Fruit fly (Drosophila melanogaster) whole organism, embryonic: ENCODE results near the gene I-2.

Source experiments
- Atf3 ChIP-seq: fragments of 200-800 bp; sonication (Bioruptor generic); optimal IDR thresholded peaks from 3 replicates; lab custom pipeline; 2016; ENCODE audit warnings: missing biosample characterization, missing genetic modification characterization
- B-H2 ChIP-seq: fragments of 200-800 bp; sonication (Bioruptor generic); optimal IDR thresholded peaks from 2 replicates; lab custom pipeline; 2018; ENCODE audit warnings: missing biosample characterization, mild to moderate bottlenecking, missing genetic modification characterization
- Bdp1 ChIP-seq: fragments of 200-800 bp; sonication (Bioruptor generic); optimal IDR thresholded peaks from 3 replicates; lab custom pipeline; 2016; ENCODE audit warnings: missing biosample characterization, missing genetic modification characterization
- CG11247 ChIP-seq: fragments of 200-800 bp; sonication (Bioruptor generic); IDR thresholded peaks from 2 replicates; pipeline ENCODE4 v1.3.6; 2022; ENCODE audit warnings: missing biosample characterization, missing genetic modification characterization
- CG15479 ChIP-seq: fragments of 200-800 bp; sonication (Bioruptor generic); optimal IDR thresholded peaks from 3 replicates; lab custom pipeline; 2019; ENCODE audit warnings: missing biosample characterization, mild to moderate bottlenecking, missing genetic modification characterization, moderate library complexity
- CG1603 ChIP-seq: fragments of 200-800 bp; sonication (Bioruptor generic); optimal IDR thresholded peaks from 2 replicates; lab custom pipeline; 2019; ENCODE audit warnings: missing biosample characterization, mild to moderate bottlenecking, missing genetic modification characterization, moderate library complexity
- CG17568 ChIP-seq: fragments of 200-800 bp; sonication (Bioruptor generic); optimal IDR thresholded peaks from 2 replicates; lab custom pipeline; 2018; ENCODE audit warnings: missing biosample characterization, mild to moderate bottlenecking, missing genetic modification characterization, moderate library complexity
- CG17912 ChIP-seq: fragments of 200-800 bp; sonication (Bioruptor generic); optimal IDR thresholded peaks from 2 replicates; lab custom pipeline; 2018; ENCODE audit warnings: missing biosample characterization, mild to moderate bottlenecking, missing genetic modification characterization
- CG18262 ChIP-seq: fragments of 200-800 bp; optimal IDR thresholded peaks from 3 replicates; lab custom pipeline; 2019; ENCODE audit warnings: missing biosample characterization, mild to moderate bottlenecking, missing genetic modification characterization, moderate library complexity
- CG30020 ChIP-seq: fragments of 200-800 bp; optimal IDR thresholded peaks from 2 replicates; lab custom pipeline; 2019; ENCODE audit warnings: missing biosample characterization, mild to moderate bottlenecking, missing genetic modification characterization, moderate library complexity
- CG31441 ChIP-seq: fragments of 200-800 bp; sonication (Bioruptor generic); IDR thresholded peaks from 2 replicates; pipeline ENCODE4 v1.3.6; 2022; ENCODE audit warnings: missing biosample characterization, missing genetic modification characterization
- CG32767 ChIP-seq: fragments of 200-800 bp; sonication (Bioruptor generic); IDR thresholded peaks from 2 replicates; pipeline ENCODE4 v1.3.6; 2022; ENCODE audit warnings: missing biosample characterization, missing genetic modification characterization
- CG33213 ChIP-seq: fragments of 200-800 bp; sonication (Bioruptor generic); optimal IDR thresholded peaks from 3 replicates; lab custom pipeline; 2016; ENCODE audit warnings: missing biosample characterization, missing genetic modification characterization
- CG4424 ChIP-seq: fragments of 200-800 bp; sonication (Bioruptor generic); optimal IDR thresholded peaks from 3 replicates; lab custom pipeline; 2016; ENCODE audit warnings: missing biosample characterization, missing genetic modification characterization
- CG4854 ChIP-seq: fragments of 200-800 bp; sonication (Bioruptor generic); optimal IDR thresholded peaks from 2 replicates; lab custom pipeline; 2016; ENCODE audit warnings: missing biosample characterization, missing genetic modification characterization, inconsistent platforms
- CG6254 ChIP-seq: fragments of 200-800 bp; sonication (Bioruptor generic); optimal IDR thresholded peaks from 3 replicates; lab custom pipeline; 2017; ENCODE audit warnings: mild to moderate bottlenecking, missing biosample characterization, missing genetic modification reagents, missing genetic modification characterization
- CG6272 ChIP-seq: fragments of 200-800 bp; sonication (Bioruptor generic); IDR thresholded peaks from 2 replicates; pipeline ENCODE4 v1.3.6; 2022; ENCODE audit warnings: missing biosample characterization, missing genetic modification characterization
- CG6654 ChIP-seq: fragments of 200-800 bp; sonication (Bioruptor generic); optimal IDR thresholded peaks from 2 replicates; lab custom pipeline; 2017; ENCODE audit warnings: missing biosample characterization, mild to moderate bottlenecking, missing genetic modification characterization
- CG6791 ChIP-seq: fragments of 200-800 bp; sonication (Bioruptor generic); IDR thresholded peaks from 3 replicates; pipeline ENCODE4 v1.3.6; 2022; ENCODE audit warnings: missing biosample characterization, missing genetic modification characterization; ENCODE audit not compliant: partially characterized antibody
- CG7556 ChIP-seq: fragments of 200-800 bp; sonication (Bioruptor generic); optimal IDR thresholded peaks from 2 replicates; lab custom pipeline; 2017; ENCODE audit warnings: missing biosample characterization, mild to moderate bottlenecking, missing genetic modification characterization
- D ChIP-seq, 2 experiments: fragments of 200-800 bp in 1 of 2; fragments of >200 bp in 1 of 2; sonication (Bioruptor generic) in 1 of 2; optimal IDR thresholded peaks; 2 replicates in 1 of 2; 3 replicates in 1 of 2; lab custom pipeline; 2017; ENCODE audit warnings: mild to moderate bottlenecking in 1 of 2, missing biosample characterization in 1 of 2, missing genetic modification characterization in 1 of 2, missing genetic modification reagents in 1 of 2
- Doc2 ChIP-seq: fragments of 200-800 bp; sonication (Bioruptor generic); IDR thresholded peaks from 2 replicates; pipeline ENCODE4 v1.3.6; 2022; ENCODE audit warnings: missing biosample characterization, missing genetic modification characterization
- Dref ChIP-seq: fragments of 200-800 bp; sonication (Bioruptor generic); IDR thresholded peaks from 2 replicates; pipeline ENCODE4 v1.3.6; 2022; ENCODE audit warnings: missing biosample characterization, missing genetic modification characterization
- ERR ChIP-seq: fragments of 200-800 bp; sonication (Bioruptor generic); optimal IDR thresholded peaks from 2 replicates; lab custom pipeline; 2016; ENCODE audit warnings: missing biosample characterization, missing genetic modification characterization
- Fer2 ChIP-seq: fragments of 200-800 bp; sonication (Bioruptor generic); optimal IDR thresholded peaks from 2 replicates; lab custom pipeline; 2018; ENCODE audit warnings: missing biosample characterization, mild to moderate bottlenecking, missing genetic modification characterization, moderate library complexity
- HLHmδ ChIP-seq: fragments of 200-800 bp; sonication (Bioruptor generic); optimal IDR thresholded peaks from 2 replicates; lab custom pipeline; 2018; ENCODE audit warnings: missing biosample characterization, mild to moderate bottlenecking, missing genetic modification characterization, moderate library complexity
- HmgD ChIP-seq: fragments of 200-800 bp; sonication (Bioruptor generic); optimal IDR thresholded peaks from 3 replicates; lab custom pipeline; 2016; ENCODE audit warnings: missing biosample characterization, missing genetic modification characterization
- Hr39 ChIP-seq: fragments of >200 bp; optimal IDR thresholded peaks from 2 replicates; lab custom pipeline; 2017
- MESR4 ChIP-seq: fragments of 200-800 bp; sonication (Bioruptor generic); optimal IDR thresholded peaks from 2 replicates; lab custom pipeline; 2018; ENCODE audit warnings: missing biosample characterization, mild to moderate bottlenecking, missing genetic modification characterization, moderate library complexity
- Meics ChIP-seq: fragments of 200-800 bp; sonication (Bioruptor generic); optimal IDR thresholded peaks from 2 replicates; lab custom pipeline; 2017; ENCODE audit warnings: missing biosample characterization, mild to moderate bottlenecking, missing genetic modification characterization
- Nf-YA ChIP-seq: fragments of 200-800 bp; sonication (Bioruptor generic); IDR thresholded peaks from 2 replicates; pipeline ENCODE4 v1.3.6; 2022; ENCODE audit warnings: missing biosample characterization, missing genetic modification characterization
- Oaz ChIP-seq: fragments of 200-800 bp; sonication (Bioruptor generic); IDR thresholded peaks from 2 replicates; pipeline ENCODE4 v1.3.6; 2022; ENCODE audit warnings: missing biosample characterization, missing genetic modification characterization
- PHDP ChIP-seq: fragments of 200-800 bp; sonication (Bioruptor generic); optimal IDR thresholded peaks from 3 replicates; lab custom pipeline; 2018; ENCODE audit warnings: missing biosample characterization, mild to moderate bottlenecking, missing genetic modification characterization, moderate library complexity
- Ptx1 ChIP-seq: fragments of 200-800 bp; sonication (Bioruptor generic); IDR thresholded peaks from 2 replicates; pipeline ENCODE4 v1.3.6; 2022; ENCODE audit warnings: missing biosample characterization, missing genetic modification characterization
- Sox102F ChIP-seq: fragments of 200-800 bp; sonication (Bioruptor generic); optimal IDR thresholded peaks from 2 replicates; lab custom pipeline; 2018; ENCODE audit warnings: missing biosample characterization, mild to moderate bottlenecking, missing genetic modification characterization, moderate library complexity
- Spps ChIP-seq: fragments of 200-800 bp; sonication (Bioruptor generic); optimal IDR thresholded peaks from 2 replicates; lab custom pipeline; 2018; ENCODE audit warnings: missing biosample characterization, mild to moderate bottlenecking, missing genetic modification characterization
- ab ChIP-seq: fragments of 200-800 bp; sonication (Bioruptor generic); optimal IDR thresholded peaks from 2 replicates; lab custom pipeline; 2016; ENCODE audit warnings: missing biosample characterization, missing genetic modification characterization
- dysf ChIP-seq: fragments of 200-800 bp; sonication (Bioruptor generic); IDR thresholded peaks from 3 replicates; pipeline ENCODE4 v1.3.6; 2022; ENCODE audit warnings: missing biosample characterization, missing genetic modification characterization
- gcm ChIP-seq: fragments of 200-800 bp; sonication (Bioruptor generic); optimal IDR thresholded peaks from 2 replicates; lab custom pipeline; 2019; ENCODE audit warnings: missing biosample characterization, mild to moderate bottlenecking, missing genetic modification characterization, moderate library complexity
- hbn ChIP-seq: fragments of 200-800 bp; sonication (Bioruptor generic); IDR thresholded peaks from 2 replicates; pipeline ENCODE4 v1.3.6; 2022; ENCODE audit warnings: missing biosample characterization, missing genetic modification characterization; ENCODE audit not compliant: partially characterized antibody
- kah ChIP-seq: fragments of 200-800 bp; sonication (Bioruptor generic); optimal IDR thresholded peaks from 2 replicates; lab custom pipeline; 2018; ENCODE audit warnings: missing biosample characterization, mild to moderate bottlenecking, missing genetic modification characterization
- lbe ChIP-seq: fragments of 200-800 bp; sonication (Bioruptor generic); optimal IDR thresholded peaks from 2 replicates; lab custom pipeline; 2016; ENCODE audit warnings: missing biosample characterization, mild to moderate bottlenecking, missing genetic modification characterization
- lov ChIP-seq, 2 experiments: fragments of 200-800 bp in 1 of 2; fragments of >200 bp in 1 of 2; sonication (Bioruptor generic) in 1 of 2; IDR thresholded peaks in 1 of 2; optimal IDR thresholded peaks in 1 of 2; 2 replicates in 1 of 2; 3 replicates in 1 of 2; pipeline versions ENCODE4 v1.3.6 to Lab custom; 2017 to 2022; ENCODE audit warnings: missing biosample characterization in 1 of 2, missing genetic modification characterization in 1 of 2
- maf-S ChIP-seq: fragments of 200-800 bp; sonication (Bioruptor generic); optimal IDR thresholded peaks from 2 replicates; lab custom pipeline; 2016; ENCODE audit warnings: missing biosample characterization, missing genetic modification characterization
- row ChIP-seq: fragments of 200-800 bp; sonication (Bioruptor generic); IDR thresholded peaks from 3 replicates; pipeline ENCODE4 v1.3.6; 2022; ENCODE audit warnings: missing biosample characterization, missing genetic modification characterization
- schlank ChIP-seq: fragments of 200-800 bp; sonication (Bioruptor generic); optimal IDR thresholded peaks from 2 replicates; lab custom pipeline; 2018; ENCODE audit warnings: missing biosample characterization, mild to moderate bottlenecking, missing genetic modification characterization
- sd ChIP-seq: fragments of 200-800 bp; sonication (Bioruptor generic); optimal IDR thresholded peaks from 3 replicates; lab custom pipeline; 2018; ENCODE audit warnings: missing biosample characterization, mild to moderate bottlenecking, missing genetic modification characterization, moderate library complexity
- so ChIP-seq: fragments of 200-800 bp; sonication (Bioruptor generic); IDR thresholded peaks from 3 replicates; pipeline ENCODE4 v1.3.6; 2022; ENCODE audit warnings: missing biosample characterization, missing genetic modification characterization
- unpg ChIP-seq: fragments of 200-800 bp; sonication (Bioruptor generic); optimal IDR thresholded peaks from 3 replicates; lab custom pipeline; 2018; ENCODE audit warnings: missing biosample characterization, mild to moderate bottlenecking, missing genetic modification characterization, moderate library complexity
- zen ChIP-seq: fragments of 200-800 bp; sonication (Bioruptor generic); optimal IDR thresholded peaks from 3 replicates; lab custom pipeline; 2018; ENCODE audit warnings: missing biosample characterization, mild to moderate bottlenecking, missing genetic modification characterization, moderate library complexity

Gene I-2

DNA sequence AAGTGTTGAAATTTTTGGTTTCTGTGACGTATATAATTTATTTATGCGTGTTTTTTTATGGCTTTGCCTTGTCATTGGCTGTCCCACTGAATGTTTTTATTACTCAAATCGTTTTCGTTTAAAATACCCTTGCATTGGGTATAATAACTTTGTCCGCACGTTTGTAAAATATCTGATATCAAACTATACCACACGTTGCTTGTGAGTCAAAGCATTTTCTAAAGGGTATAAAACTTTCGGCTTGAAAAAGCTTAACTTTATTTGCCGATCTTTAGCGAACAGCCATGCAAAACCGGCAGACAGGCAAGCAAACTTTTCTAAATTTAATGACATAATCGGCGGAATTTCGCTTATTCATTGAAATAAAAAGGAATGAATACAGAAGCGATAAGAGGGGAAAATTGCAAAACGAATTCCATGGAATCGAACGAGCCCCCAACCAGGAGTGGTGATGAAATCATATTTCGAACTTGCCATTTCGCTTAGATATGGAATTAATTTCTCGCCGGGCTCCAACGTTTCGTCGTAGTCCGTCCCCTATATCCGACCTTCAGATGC, 10.9 kb upstream of the I-2 start (continued):
- peak; percentile 46 for TF ChIP-seq schlank (tag; lab: Kevin White, UChicago)
- no peak for TF ChIP-seq Spps (tag; lab: Kevin White, UChicago)
- TF ChIP-seq dysf (GFP tag; lab: Robert Waterston, UW), result peak; percentile 57; the same call in 2 of the 3 replicates
- TF ChIP-seq CG1603 (tag; lab: Kevin White, UChicago), result no peak
- TF ChIP-seq maf-S (GFP tag; lab: Kevin White, UChicago), result no peak
- no peak for TF ChIP-seq zen (tag; lab: Kevin White, UChicago)
- peak; percentile 2 for TF ChIP-seq CG18262 (tag; lab: Kevin White, UChicago)
- no peak for TF ChIP-seq CG15479 (GFP tag; lab: Kevin White, UChicago)
- no peak for TF ChIP-seq ab
- no peak for TF ChIP-seq Fer2
- peak; percentile 30 for TF ChIP-seq CG4424
- TF ChIP-seq Bdp1 (GFP tag; lab: Kevin White, UChicago), result no peak
- no peak for TF ChIP-seq CG6254 (GFP tag; lab: Kevin White, UChicago)
- no peak for TF ChIP-seq Hr39 (lab: Kevin White, UChicago)
- TF ChIP-seq unpg (GFP tag; lab: Kevin White, UChicago), result peak; percentile 44
- peak; percentile 45 for TF ChIP-seq Sox102F (GFP tag; lab: Kevin White, UChicago)
- TF ChIP-seq Ptx1 (GFP tag; lab: Robert Waterston, UW), result peak; percentile 38
- TF ChIP-seq Nf-YA (GFP tag; lab: Robert Waterston, UW), result no peak
- TF ChIP-seq CG32767 (GFP tag; lab: Robert Waterston, UW), result no peak
- TF ChIP-seq MESR4 (GFP tag; lab: Kevin White, UChicago), result no peak
- TF ChIP-seq PHDP (tag; lab: Kevin White, UChicago), result peak; percentile 60
- TF ChIP-seq CG6791, result no peak
- TF ChIP-seq CG11247 (GFP tag; lab: Robert Waterston, UW), result peak; percentile 58
- TF ChIP-seq CG33213 (GFP tag; lab: Kevin White, UChicago), result no peak
- TF ChIP-seq HLHmδ (GFP tag; lab: Kevin White, UChicago), result no peak
- peak; percentile 75 for TF ChIP-seq sd
- TF ChIP-seq Dref (GFP tag; lab: Robert Waterston, UW), result no peak
- TF ChIP-seq so, result no peak
- peak; percentile 69 for TF ChIP-seq Meics (GFP tag; lab: Kevin White, UChicago)
- no peak for TF ChIP-seq D (optimal IDR thresholded peaks at IDR 0.05; lab: Kevin White, UChicago)
- TF ChIP-seq D (GFP tag; optimal IDR thresholded peaks at IDR 0.05; lab: Kevin White, UChicago), result no peak
- TF ChIP-seq CG7556 (GFP tag; lab: Kevin White, UChicago), result no peak
- TF ChIP-seq Oaz (GFP tag; lab: Robert Waterston, UW), result no peak
- TF ChIP-seq CG4854, result peak; percentile 0
- TF ChIP-seq ERR (GFP tag; lab: Kevin White, UChicago), result peak; percentile 33
- no peak for TF ChIP-seq CG31441 (GFP tag; lab: Robert Waterston, UW)
- no peak for TF ChIP-seq CG17568 (GFP tag; lab: Kevin White, UChicago)
- TF ChIP-seq CG6654 (GFP tag; lab: Kevin White, UChicago), result no peak
- TF ChIP-seq Doc2, result no peak
- TF ChIP-seq B-H2 (GFP tag; lab: Kevin White, UChicago), result peak; percentile 21
- no peak for TF ChIP-seq CG30020 (tag; lab: Kevin White, UChicago)
- TF ChIP-seq lbe (GFP tag; lab: Kevin White, UChicago), result no peak
- TF ChIP-seq CG17912 (GFP tag; lab: Kevin White, UChicago), result no peak
- TF ChIP-seq gcm, result no peak
- no peak for TF ChIP-seq CG6272 (GFP tag; lab: Robert Waterston, UW)
- no peak for TF ChIP-seq lov (optimal IDR thresholded peaks at IDR 0.05; lab: Kevin White, UChicago)
- TF ChIP-seq lov (GFP tag; IDR thresholded peaks at IDR 0.05; lab: Robert Waterston, UW), result no peak
- no peak for TF ChIP-seq hbn (GFP tag; lab: Robert Waterston, UW)
- peak; percentile 79 for TF ChIP-seq row (GFP tag; lab: Robert Waterston, UW)
- no peak for TF ChIP-seq kah (GFP tag; lab: Kevin White, UChicago)
- no peak for TF ChIP-seq HmgD (GFP tag; lab: Kevin White, UChicago)
- TF ChIP-seq Atf3, result no peak
